Worm (Caenorhabditis elegans): ENCODE results near the gene F44E2.8.

- TF ChIP-seq flt-1 (GFP tag; IDR thresholded peaks at IDR 0.05): no peak
- no peak for TF ChIP-seq ztf-29 (GFP tag; IDR thresholded peaks at IDR 0.05)
- no peak for TF ChIP-seq klf-2 (GFP tag; conservative IDR thresholded peaks at IDR 0.05)
- no peak for TF ChIP-seq tab-1 (GFP tag; IDR thresholded peaks at IDR 0.05)
- TF ChIP-seq ref-1 (GFP tag; conservative IDR thresholded peaks at IDR 0.05): no peak
- no peak for TF ChIP-seq med-1 (GFP tag; optimal IDR thresholded peaks at IDR 0.05; ENCODE audit: insufficient read depth)
- no peak for TF ChIP-seq ztf-23 (GFP tag; IDR thresholded peaks at IDR 0.05)
- no peak for TF ChIP-seq T22C8.4 (GFP tag; IDR thresholded peaks at IDR 0.05)
- no peak for TF ChIP-seq cog-1 (tag; optimal IDR thresholded peaks at IDR 0.05)
Observed at ce11 chrIII:8811111-8811510, 38.6 kb downstream of the F44E2.8 start.

Data from whole organism, midembryonic.